Worm (Caenorhabditis elegans) whole organism, midembryonic: ENCODE measurements around the gene kup-1.

Experiments used
- T22C8.4 ChIP-seq: fragments of 200-800 bp; sonication (Bioruptor generic); IDR thresholded peaks from 2 replicates; pipeline ENCODE4 v1.3.6; 2022; ENCODE audit warnings: missing genetic modification characterization, missing compliant biosample characterization
- med-1 ChIP-seq: sonication (generic microtip); optimal IDR thresholded peaks from 2 replicates; lab custom pipeline; 2017; ENCODE audit warnings: missing genetic modification characterization, mild to moderate bottlenecking, missing compliant biosample characterization, antibody characterized with exemption, missing genetic modification reagents; ENCODE audit not compliant: insufficient read depth
- ref-1 ChIP-seq: fragments of 200-800 bp; sonication (Bioruptor generic); conservative IDR thresholded peaks from 2 replicates; pipeline ENCODE4 v1.3.6; 2022; ENCODE audit warnings: missing genetic modification reagents, missing genetic modification characterization, missing compliant biosample characterization
- tab-1 ChIP-seq: fragments of 200-800 bp; sonication (Bioruptor generic); IDR thresholded peaks from 2 replicates; pipeline ENCODE4 v1.3.6; 2022; ENCODE audit warnings: missing genetic modification characterization, missing compliant biosample characterization
- ztf-29 ChIP-seq: fragments of 200-800 bp; sonication (Bioruptor generic); IDR thresholded peaks from 2 replicates; pipeline ENCODE4 v1.3.6; 2022; ENCODE audit warnings: missing genetic modification reagents, missing genetic modification characterization, missing compliant biosample characterization

DNA sequence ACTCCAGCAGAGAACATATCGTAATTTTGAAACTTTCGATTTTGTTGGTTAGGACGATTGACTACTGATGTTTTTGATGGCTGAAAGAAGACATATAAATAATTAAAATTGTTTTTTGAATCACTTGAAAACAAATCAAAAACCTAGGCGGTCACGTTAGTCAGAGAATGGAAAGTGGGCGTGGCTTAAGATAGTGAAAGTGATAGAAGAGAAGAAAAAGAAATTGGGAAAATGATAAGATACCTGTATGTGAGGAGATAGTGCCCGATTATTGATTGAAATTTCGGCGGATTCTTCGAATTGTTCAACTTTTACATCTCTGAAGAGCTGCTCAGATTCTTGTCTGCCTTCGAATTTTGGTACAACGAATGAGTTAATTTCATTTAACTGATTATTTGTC lies 29.0 kb downstream of the kup-1 start:
- no peak for TF ChIP-seq ztf-29 (GFP tag; lab: Robert Waterston, UW)
- no peak for TF ChIP-seq med-1
- TF ChIP-seq T22C8.4 (GFP tag; lab: Robert Waterston, UW): no peak
- no peak for TF ChIP-seq tab-1 (GFP tag; lab: Robert Waterston, UW)
- TF ChIP-seq ref-1 (GFP tag; lab: Robert Waterston, UW): no peak
